Fruit fly (Drosophila melanogaster) whole organism, adult: Measurements from ENCODE around the gene CG14237.

Experiments used
- CG11617 ChIP-seq: fragments of 200-800 bp; sonication (Bioruptor generic); optimal IDR thresholded peaks from 2 replicates; lab custom pipeline; 2017; ENCODE audit warnings: mild to moderate bottlenecking, missing biosample characterization, missing genetic modification reagents, missing genetic modification characterization
- CG12768 ChIP-seq: fragments of 200-800 bp; sonication (Bioruptor generic); optimal IDR thresholded peaks from 2 replicates; lab custom pipeline; 2017; ENCODE audit warnings: missing biosample characterization, missing genetic modification characterization, mild to moderate bottlenecking, moderate library complexity, missing genetic modification reagents
- CG14711 ChIP-seq: fragments of 200-800 bp; sonication (Bioruptor generic); optimal IDR thresholded peaks from 2 replicates; lab custom pipeline; 2018; ENCODE audit warnings: missing biosample characterization, mild to moderate bottlenecking, missing genetic modification characterization, moderate library complexity
- CG1620 ChIP-seq: fragments of 200-800 bp; sonication (Bioruptor generic); optimal IDR thresholded peaks from 2 replicates; lab custom pipeline; 2016; ENCODE audit warnings: missing biosample characterization, missing genetic modification characterization
- CG33017 ChIP-seq: fragments of 200-800 bp; sonication (Bioruptor generic); optimal IDR thresholded peaks from 2 replicates; lab custom pipeline; 2018; ENCODE audit warnings: missing biosample characterization, mild to moderate bottlenecking, missing genetic modification characterization, moderate library complexity
- CG5204 ChIP-seq: fragments of 200-800 bp; sonication (Bioruptor generic); optimal IDR thresholded peaks from 2 replicates; lab custom pipeline; 2016; ENCODE audit warnings: missing biosample characterization, missing genetic modification characterization
- CG7045 ChIP-seq: fragments of 200-800 bp; sonication (Bioruptor generic); optimal IDR thresholded peaks from 2 replicates; lab custom pipeline; 2017; ENCODE audit warnings: missing biosample characterization, mild to moderate bottlenecking, missing genetic modification characterization
- CG7101 ChIP-seq: fragments of 200-800 bp; sonication (Bioruptor generic); optimal IDR thresholded peaks from 2 replicates; lab custom pipeline; 2018; ENCODE audit warnings: missing biosample characterization, mild to moderate bottlenecking, missing genetic modification characterization, moderate library complexity
- Clk ChIP-seq: fragments of 200-800 bp; sonication (Bioruptor generic); optimal IDR thresholded peaks from 2 replicates; lab custom pipeline; 2017; ENCODE audit warnings: missing biosample characterization, missing genetic modification characterization
- Crg-1 ChIP-seq: fragments of 200-800 bp; sonication (Bioruptor generic); optimal IDR thresholded peaks from 2 replicates; lab custom pipeline; 2016; ENCODE audit warnings: missing biosample characterization, missing genetic modification characterization
- Hr96 ChIP-seq: fragments of 200-800 bp; sonication (Bioruptor generic); optimal IDR thresholded peaks from 2 replicates; lab custom pipeline; 2016; ENCODE audit warnings: missing biosample characterization, missing genetic modification characterization
- Mnt ChIP-seq: fragments of 200-800 bp; sonication (Bioruptor generic); optimal IDR thresholded peaks from 2 replicates; lab custom pipeline; 2016; ENCODE audit warnings: missing biosample characterization, mild to moderate bottlenecking, missing genetic modification characterization
- bab1 ChIP-seq: fragments of 200-800 bp; sonication (Bioruptor generic); optimal IDR thresholded peaks from 3 replicates; lab custom pipeline; 2019; ENCODE audit warnings: missing biosample characterization, mild to moderate bottlenecking, missing genetic modification characterization, moderate library complexity
- cic ChIP-seq: fragments of 200-800 bp; sonication (Bioruptor generic); optimal IDR thresholded peaks from 2 replicates; lab custom pipeline; 2017; ENCODE audit warnings: missing biosample characterization, mild to moderate bottlenecking, missing genetic modification characterization, moderate library complexity
- cnc ChIP-seq, 2 experiments: fragments of >200 bp; optimal IDR thresholded peaks; 2 replicates each; lab custom pipeline; 2017
- kay ChIP-seq: fragments of 200-800 bp; sonication (Bioruptor generic); peaks from one replicate; lab custom pipeline; 2016; ENCODE audit warnings: missing biosample characterization, missing genetic modification characterization, borderline replicate concordance
- ovo ChIP-seq: fragments of 200-800 bp; sonication (Bioruptor generic); optimal IDR thresholded peaks from 2 replicates; lab custom pipeline; 2016; ENCODE audit warnings: missing biosample characterization, missing genetic modification characterization
- pad ChIP-seq: fragments of 200-800 bp; sonication (Bioruptor generic); optimal IDR thresholded peaks from 3 replicates; lab custom pipeline; 2017; ENCODE audit warnings: missing biosample characterization, missing genetic modification characterization, mild to moderate bottlenecking, moderate library complexity, missing genetic modification reagents
- tj ChIP-seq: fragments of 200-800 bp; sonication (Bioruptor generic); optimal IDR thresholded peaks from 3 replicates; lab custom pipeline; 2017; ENCODE audit warnings: missing biosample characterization, mild to moderate bottlenecking, missing genetic modification characterization, moderate library complexity
- toe ChIP-seq: fragments of 200-800 bp; sonication (Bioruptor generic); optimal IDR thresholded peaks from 2 replicates; lab custom pipeline; 2016; ENCODE audit warnings: missing biosample characterization, missing genetic modification characterization

The CG14237 gene

DNA sequence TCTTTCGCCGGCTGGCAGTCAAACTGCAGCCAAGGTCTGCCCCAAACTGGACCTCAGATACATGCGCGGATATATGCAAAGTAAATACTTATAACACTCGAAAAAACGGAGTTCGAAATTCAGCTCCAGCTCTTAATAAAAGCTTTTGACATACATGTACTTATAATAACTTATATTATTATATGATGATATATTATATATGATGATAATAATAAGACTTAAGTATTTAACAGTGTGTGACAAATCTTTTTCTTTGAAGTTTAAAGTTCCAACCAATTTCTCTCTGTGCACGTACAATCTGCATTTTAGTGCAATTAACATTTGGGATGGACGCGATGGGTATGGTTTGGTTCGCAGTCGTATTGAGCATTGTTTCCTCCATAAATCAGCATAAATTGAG is 27.1 kb upstream of the CG14237 start:
- TF ChIP-seq CG5204 (GFP tag; lab: Kevin White, UChicago) = no peak
- TF ChIP-seq cnc (optimal IDR thresholded peaks at IDR 0.05; lab: Kevin White, UChicago) = no peak

DNA sequence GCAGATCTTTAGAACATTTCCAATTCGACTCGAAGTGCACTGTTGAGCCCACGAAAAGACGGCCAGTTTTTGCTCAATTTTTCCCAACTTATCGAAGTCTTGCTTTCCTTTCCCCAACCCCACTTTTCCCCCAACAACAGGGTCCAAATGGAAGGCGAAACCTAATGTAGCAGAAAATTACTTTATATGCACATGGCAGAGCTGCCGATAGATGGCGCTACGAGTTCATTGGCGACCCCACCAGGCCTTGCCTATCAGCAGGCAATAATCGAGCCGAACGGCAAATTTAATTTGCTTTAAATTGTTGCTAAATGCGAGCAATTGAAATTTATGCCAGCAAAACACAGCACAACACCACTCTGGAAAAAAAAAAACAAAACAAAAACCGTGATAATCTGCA is 24.2 kb upstream of the CG14237 start:
- TF ChIP-seq kay (GFP tag; lab: Kevin White, UChicago) (peak; percentile 37), Clk (GFP tag; lab: Kevin White, UChicago) (no peak), toe (no peak), CG11617 (GFP tag; lab: Kevin White, UChicago) (no peak), CG33017 (tag; lab: Kevin White, UChicago) (no peak), cnc (optimal IDR thresholded peaks at IDR 0.05; lab: Kevin White, UChicago) (no peak), CG5204 (GFP tag; lab: Kevin White, UChicago) (no peak), cic (no peak)

- TF ChIP-seq Mnt = no peak
- TF ChIP-seq bab1 = no peak
- no peak for TF ChIP-seq CG11617 (GFP tag; lab: Kevin White, UChicago)
- TF ChIP-seq Crg-1 (GFP tag; lab: Kevin White, UChicago) = no peak
- TF ChIP-seq cic = no peak
- no peak for TF ChIP-seq CG12768 (GFP tag; lab: Kevin White, UChicago)
- no peak for TF ChIP-seq CG5204 (GFP tag; lab: Kevin White, UChicago)
- TF ChIP-seq cnc (optimal IDR thresholded peaks at IDR 0.05; lab: Kevin White, UChicago) = no peak
- no peak for TF ChIP-seq CG7101
- TF ChIP-seq CG1620 (GFP tag; lab: Kevin White, UChicago) = no peak
- no peak for TF ChIP-seq CG33017 (tag; lab: Kevin White, UChicago)
- TF ChIP-seq kay (GFP tag; lab: Kevin White, UChicago) = no peak
- no peak for TF ChIP-seq Hr96
- no peak for TF ChIP-seq toe
- no peak for TF ChIP-seq tj (GFP tag; lab: Kevin White, UChicago)
Measured at dm6 chr3R:26432978-26433377, 23.7 kb upstream of the CG14237 start.

DNA sequence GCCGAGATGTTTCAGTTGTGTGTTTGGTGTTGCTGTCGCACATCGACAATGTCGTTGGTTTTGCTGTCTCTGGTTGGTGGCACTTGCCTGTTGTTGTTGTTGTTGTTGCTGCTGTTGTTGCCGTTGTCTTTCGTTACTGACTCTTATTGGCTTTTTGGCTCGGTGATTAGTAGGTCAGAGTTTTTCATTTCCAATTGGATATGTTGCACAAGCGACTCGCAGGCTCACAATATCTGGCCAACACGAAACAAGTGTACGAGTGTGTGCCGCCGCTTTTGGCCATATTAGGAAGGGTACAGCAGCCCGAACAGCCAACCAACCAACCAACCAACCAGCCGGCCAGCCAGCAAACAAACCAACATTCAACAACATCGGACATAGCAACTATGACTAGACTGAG is 22.9 kb upstream of the CG14237 start:
- no peak for TF ChIP-seq CG11617 (GFP tag; lab: Kevin White, UChicago)
- TF ChIP-seq CG5204 (GFP tag; lab: Kevin White, UChicago) = no peak
- no peak for TF ChIP-seq Hr96
- TF ChIP-seq Crg-1 (GFP tag; lab: Kevin White, UChicago) = no peak
- no peak for TF ChIP-seq CG33017 (tag; lab: Kevin White, UChicago)
- no peak for TF ChIP-seq toe
- TF ChIP-seq CG7045 (GFP tag; lab: Kevin White, UChicago) = no peak
- TF ChIP-seq Mnt = no peak
- TF ChIP-seq CG1620 (GFP tag; lab: Kevin White, UChicago) = no peak
- TF ChIP-seq CG7101 = no peak
- TF ChIP-seq bab1 = no peak

dm6 chr3R:26436001-26436400 is 20.7 kb upstream of the CG14237 start:
- TF ChIP-seq Hr96 (no peak), CG7101 (no peak), toe (no peak), CG11617 (GFP tag; lab: Kevin White, UChicago) (no peak), Clk (GFP tag; lab: Kevin White, UChicago) (no peak), CG5204 (GFP tag; lab: Kevin White, UChicago) (no peak), CG12768 (GFP tag; lab: Kevin White, UChicago) (no peak), CG1620 (GFP tag; lab: Kevin White, UChicago) (no peak), cic (no peak), kay (GFP tag; lab: Kevin White, UChicago) (no peak), pad (no peak), tj (GFP tag; lab: Kevin White, UChicago) (no peak), ovo (GFP tag; lab: Kevin White, UChicago) (no peak), Mnt (no peak)

DNA sequence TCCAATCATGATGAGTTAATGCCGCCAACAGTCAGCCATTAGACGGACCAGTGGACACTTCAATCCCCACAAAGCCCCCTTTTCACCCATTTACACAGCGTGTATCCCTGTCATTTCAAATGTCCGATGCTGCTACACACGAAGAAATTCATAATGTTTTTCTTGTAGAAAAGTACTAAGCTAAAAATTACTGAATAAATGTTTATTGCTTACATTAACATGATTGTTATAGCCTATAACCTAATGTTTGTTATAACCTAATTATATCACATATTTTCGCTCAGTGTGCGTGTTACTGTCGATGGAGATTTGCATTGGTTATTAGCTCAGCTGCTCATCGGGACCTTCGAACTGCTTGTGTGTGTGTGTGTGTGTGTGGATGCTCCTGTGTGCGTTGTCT is 20.1 kb upstream of the CG14237 start:
- TF ChIP-seq Hr96 (no peak), pad (no peak), ovo (GFP tag; lab: Kevin White, UChicago) (no peak), Clk (GFP tag; lab: Kevin White, UChicago) (no peak), CG1620 (GFP tag; lab: Kevin White, UChicago) (no peak), CG11617 (GFP tag; lab: Kevin White, UChicago) (no peak), kay (GFP tag; lab: Kevin White, UChicago) (no peak), toe (no peak), CG14711 (tag; lab: Kevin White, UChicago) (no peak), CG5204 (GFP tag; lab: Kevin White, UChicago) (no peak), cic (no peak), bab1 (no peak), Crg-1 (GFP tag; lab: Kevin White, UChicago) (no peak), tj (GFP tag; lab: Kevin White, UChicago) (no peak), CG33017 (tag; lab: Kevin White, UChicago) (no peak)

dm6 chr3R:26440455-26441196 is 16.1 kb upstream of the CG14237 start, which contains the start of gene tx:
Gene tx (plus strand): TSS chr3R:26440778.
- TF ChIP-seq cic = peak; percentile 35
- no peak for TF ChIP-seq tj (GFP tag; lab: Kevin White, UChicago)
- no peak for TF ChIP-seq Hr96
- TF ChIP-seq CG1620 (GFP tag; lab: Kevin White, UChicago) = no peak
- no peak for TF ChIP-seq bab1
- TF ChIP-seq ovo (GFP tag; lab: Kevin White, UChicago) = peak; percentile 46
